Worm (Caenorhabditis elegans): ENCODE results near the gene F09B12.5.

DNA sequence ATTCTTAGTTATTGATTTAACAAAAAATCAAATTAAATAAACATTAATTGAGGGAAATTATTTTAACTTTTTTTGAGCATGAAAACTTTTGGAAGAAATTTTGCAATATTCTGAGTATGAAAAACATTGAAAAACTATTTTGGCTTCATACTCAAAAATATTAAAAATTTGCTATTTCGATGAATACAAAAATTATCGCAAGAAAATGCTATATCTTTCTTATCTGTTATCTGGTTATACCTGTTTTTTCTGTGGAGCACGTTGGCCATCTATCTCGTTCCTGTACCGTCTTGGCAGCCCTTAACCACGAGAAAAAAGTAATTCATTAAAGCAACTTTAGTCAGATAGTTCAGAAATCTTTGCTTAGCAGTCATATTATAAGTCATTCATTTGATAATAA is 26.6 kb upstream of the F09B12.5 start:
- TF ChIP-seq ceh-16 (tag; optimal IDR thresholded peaks at IDR 0.05) = no peak
- TF ChIP-seq snpc-4 (tag; optimal IDR thresholded peaks at IDR 0.05) = no peak
- no peak for TF ChIP-seq alr-1 (tag; optimal IDR thresholded peaks at IDR 0.05)
- TF ChIP-seq elt-1 (tag; optimal IDR thresholded peaks at IDR 0.05) = no peak
- TF ChIP-seq nhr-6 (tag; optimal IDR thresholded peaks at IDR 0.05) = no peak
- no peak for TF ChIP-seq unc-62 (GFP tag; optimal IDR thresholded peaks at IDR 0.05)
- TF ChIP-seq skn-1 (tag; optimal IDR thresholded peaks at IDR 0.05) = no peak
- TF ChIP-seq fos-1 (tag; optimal IDR thresholded peaks at IDR 0.05) = no peak
- no peak for TF ChIP-seq ama-1 (optimal IDR thresholded peaks at IDR 0.05)
- TF ChIP-seq ZK546.5 (tag; optimal IDR thresholded peaks at IDR 0.05) = no peak
- no peak for TF ChIP-seq dmd-4 (tag; optimal IDR thresholded peaks at IDR 0.05)
- TF ChIP-seq aly-2 (tag; optimal IDR thresholded peaks at IDR 0.05) = no peak
- TF ChIP-seq nhr-12 (tag; optimal IDR thresholded peaks at IDR 0.05) = no peak
- TF ChIP-seq R02D3.7 (tag; optimal IDR thresholded peaks at IDR 0.05) = no peak

Measured in whole organism, L2 larva.